Worm (Caenorhabditis elegans): ENCODE data around the gene F49E12.10.

ce11 chrII:8438791-8439287 lies 48.0 kb downstream of the F49E12.10 start, which contains the start of gene lips-10:
- TF ChIP-seq dao-5 (tag; optimal IDR thresholded peaks at IDR 0.05) (no peak), him-1 (tag; optimal IDR thresholded peaks at IDR 0.05) (no peak)

Measured in whole organism, L4/young adult.